Worm (Caenorhabditis elegans) whole organism, L2 larva: ENCODE results near the gene ddo-2.

ENCODE experiments used
- crh-2 ChIP-seq: sonication (generic microtip); optimal IDR thresholded peaks from 2 replicates; lab custom pipeline; 2017; ENCODE audit warnings: missing biosample characterization, missing genetic modification characterization
- lin-39 ChIP-seq: fragments of 150-350 bp; optimal IDR thresholded peaks from 2 replicates; lab custom pipeline; 2014; ENCODE audit warnings: missing biosample characterization, missing genetic modification reagents, missing genetic modification characterization
- nhr-10 ChIP-seq: sonication (generic microtip); optimal IDR thresholded peaks from 2 replicates; lab custom pipeline; 2017; ENCODE audit warnings: missing biosample characterization, missing genetic modification characterization
- nhr-237 ChIP-seq: fragments of 150-350 bp; optimal IDR thresholded peaks from 2 replicates; lab custom pipeline; 2014; ENCODE audit warnings: missing biosample characterization, missing genetic modification characterization
- nhr-77 ChIP-seq: fragments of 150-350 bp; optimal IDR thresholded peaks from 2 replicates; lab custom pipeline; 2014; ENCODE audit warnings: missing biosample characterization, missing genetic modification characterization
- unc-62 ChIP-seq: fragments of 150-350 bp; optimal IDR thresholded peaks from 2 replicates; lab custom pipeline; 2014; ENCODE audit warnings: missing biosample characterization, missing genetic modification reagents, missing genetic modification characterization
- ztf-4 ChIP-seq: fragments of 150-350 bp; optimal IDR thresholded peaks from 2 replicates; lab custom pipeline; 2014; ENCODE audit warnings: missing biosample characterization, missing genetic modification characterization

DNA sequence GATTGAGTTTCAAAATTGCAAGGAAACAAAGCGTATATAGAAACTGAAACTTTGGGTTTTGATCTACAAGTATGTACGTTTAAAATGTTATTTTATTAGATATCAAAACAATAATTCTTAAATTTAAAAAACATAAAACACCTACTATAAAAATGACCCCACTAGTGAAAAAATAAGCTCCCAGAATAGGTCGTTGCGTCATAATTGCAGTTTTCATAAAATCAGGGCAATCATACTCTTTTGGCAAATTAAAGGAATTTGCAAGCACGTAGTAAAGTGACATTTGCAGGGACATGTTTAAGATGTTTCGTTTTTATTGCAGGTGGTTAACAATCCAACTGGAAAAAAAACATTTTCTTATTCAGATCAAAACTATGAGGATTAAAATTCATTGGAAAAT lies 27.0 kb downstream of the ddo-2 start, which contains the start of gene srt-6:
- TF ChIP-seq crh-2 (tag; lab: Kevin White, UChicago) (no peak), nhr-77 (tag; lab: Kevin White, UChicago) (no peak), ztf-4 (tag; lab: Kevin White, UChicago) (no peak), nhr-237 (no peak), unc-62 (no peak), nhr-10 (tag; lab: Kevin White, UChicago) (no peak), lin-39 (tag; lab: Kevin White, UChicago) (no peak)
